Worm (Caenorhabditis elegans): ENCODE results near the gene T25B9.1.

DNA sequence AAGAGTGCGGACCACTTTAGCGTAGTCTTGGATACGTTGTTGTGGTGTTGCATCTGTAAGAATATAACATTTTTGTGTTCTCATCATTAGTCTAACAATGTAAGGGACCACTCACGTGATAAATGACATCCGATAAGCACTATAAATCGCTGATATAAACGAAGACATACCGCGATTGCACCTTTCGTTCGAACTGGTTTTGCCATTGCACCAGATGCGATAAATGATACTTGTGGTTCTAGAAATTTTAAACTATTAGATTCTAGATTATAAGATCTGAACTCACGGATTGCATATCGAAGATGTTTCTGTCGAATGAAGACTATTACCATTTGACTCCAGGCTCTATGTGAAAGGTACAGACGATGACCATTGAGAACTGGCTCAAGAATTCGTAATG is 21.4 kb upstream of the T25B9.1 start:
- TF ChIP-seq hlh-30 (tag; optimal IDR thresholded peaks at IDR 0.05; ENCODE audit: insufficient read depth) (no peak), lim-6 (tag; optimal IDR thresholded peaks at IDR 0.05) (no peak), C08G9.2 (tag; optimal IDR thresholded peaks at IDR 0.05) (no peak), nhr-11 (tag; optimal IDR thresholded peaks at IDR 0.05) (no peak), pax-1 (tag; optimal IDR thresholded peaks at IDR 0.05) (no peak), ceh-19 (GFP tag; optimal IDR thresholded peaks at IDR 0.05) (no peak), ref-2 (tag; optimal IDR thresholded peaks at IDR 0.05) (no peak), nfya-1 (tag; optimal IDR thresholded peaks at IDR 0.05) (no peak), unc-86 (tag; optimal IDR thresholded peaks at IDR 0.05) (no peak), tbx-2 (tag; optimal IDR thresholded peaks at IDR 0.05) (no peak)
